Worm (Caenorhabditis elegans) whole organism, L3 larva: Measurements from ENCODE around the gene C04E12.5.

ENCODE experiments used
- ceh-82 ChIP-seq: fragments of 150-350 bp; optimal IDR thresholded peaks from 2 replicates; lab custom pipeline; 2014; ENCODE audit warnings: missing biosample characterization, missing genetic modification characterization
- egl-27 ChIP-seq: sonication (generic microtip); optimal IDR thresholded peaks from 4 replicates; lab custom pipeline; 2017; ENCODE audit warnings: missing biosample characterization, missing genetic modification reagents, missing genetic modification characterization
- elt-2 ChIP-seq: sonication (generic microtip); optimal IDR thresholded peaks from 2 replicates; lab custom pipeline; 2016; ENCODE audit warnings: missing genetic modification reagents, mild to moderate bottlenecking, missing genetic modification characterization, missing compliant biosample characterization
- nhr-77 ChIP-seq: fragments of 150-350 bp; optimal IDR thresholded peaks from 2 replicates; lab custom pipeline; 2014; ENCODE audit warnings: missing biosample characterization, missing genetic modification characterization
- snpc-4 ChIP-seq: fragments of 150-350 bp; optimal IDR thresholded peaks from 2 replicates; lab custom pipeline; 2014; ENCODE audit warnings: missing biosample characterization, missing genetic modification characterization
- unc-39 ChIP-seq: sonication (generic microtip); optimal IDR thresholded peaks from 4 replicates; lab custom pipeline; 2017; ENCODE audit warnings: missing biosample characterization, missing genetic modification characterization

DNA sequence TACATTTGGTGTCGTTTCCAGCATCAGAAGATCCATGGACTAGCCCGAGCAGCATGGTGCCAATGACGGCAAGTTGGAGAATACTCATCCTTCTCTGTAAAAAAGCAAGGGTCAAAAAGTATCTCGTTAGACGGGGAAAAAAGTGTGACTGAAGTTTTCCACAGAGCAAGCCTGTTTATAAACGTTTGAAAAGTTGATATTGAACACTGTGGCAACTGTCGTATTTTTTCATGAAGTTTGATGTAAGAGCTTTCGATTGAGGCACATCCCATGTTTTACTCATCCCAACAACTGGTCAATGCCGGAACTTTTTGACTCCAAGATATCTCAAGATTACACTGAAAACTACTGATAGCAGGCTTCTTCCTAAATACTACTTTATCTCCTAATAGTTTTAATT lies 39.4 kb upstream of the C04E12.5 start, which contains the start of gene F35F10.13:
- TF ChIP-seq unc-39 (no peak), egl-27 (tag; lab: Kevin White, UChicago) (no peak), ceh-82 (no peak), nhr-77 (tag; lab: Kevin White, UChicago) (no peak), elt-2 (tag; lab: Kevin White, UChicago) (no peak), snpc-4 (tag; lab: Kevin White, UChicago) (no peak)
